Worm (Caenorhabditis elegans): ENCODE measurements around the gene ckb-2.

- no peak for TF ChIP-seq klf-2 (GFP tag; conservative IDR thresholded peaks at IDR 0.05)
- no peak for TF ChIP-seq flt-1 (GFP tag; IDR thresholded peaks at IDR 0.05)
- TF ChIP-seq cog-1 (tag; optimal IDR thresholded peaks at IDR 0.05), result no peak
- no peak for TF ChIP-seq med-1 (GFP tag; optimal IDR thresholded peaks at IDR 0.05; ENCODE audit: insufficient read depth)
- TF ChIP-seq tab-1 (GFP tag; IDR thresholded peaks at IDR 0.05), result no peak
- no peak for TF ChIP-seq T22C8.4 (GFP tag; IDR thresholded peaks at IDR 0.05)
- no peak for TF ChIP-seq ztf-23 (GFP tag; IDR thresholded peaks at IDR 0.05)
Measured at ce11 chrIII:4359208-4359607, 8.5 kb upstream of the ckb-2 start.
